Worm (Caenorhabditis elegans) whole organism, midembryonic: ENCODE data around the gene pap-3.

Experiments
- T22C8.4 ChIP-seq: fragments of 200-800 bp; sonication (Bioruptor generic); IDR thresholded peaks from 2 replicates; pipeline ENCODE4 v1.3.6; 2022; ENCODE audit warnings: missing genetic modification characterization, missing compliant biosample characterization
- cog-1 ChIP-seq: sonication (generic microtip); optimal IDR thresholded peaks from 2 replicates; lab custom pipeline; 2016; ENCODE audit warnings: missing genetic modification characterization, missing compliant biosample characterization
- flt-1 ChIP-seq: fragments of 200-800 bp; sonication (Bioruptor generic); IDR thresholded peaks from 2 replicates; pipeline ENCODE4 v1.3.6; 2022; ENCODE audit warnings: missing genetic modification characterization, missing compliant biosample characterization
- klf-2 ChIP-seq: fragments of 200-800 bp; sonication (Bioruptor generic); conservative IDR thresholded peaks from 2 replicates; pipeline ENCODE4 v1.3.6; 2022; ENCODE audit warnings: missing genetic modification reagents, missing genetic modification characterization, missing compliant biosample characterization
- med-1 ChIP-seq: sonication (generic microtip); optimal IDR thresholded peaks from 2 replicates; lab custom pipeline; 2017; ENCODE audit warnings: missing genetic modification characterization, mild to moderate bottlenecking, missing compliant biosample characterization, antibody characterized with exemption, missing genetic modification reagents; ENCODE audit not compliant: insufficient read depth
- ref-1 ChIP-seq: fragments of 200-800 bp; sonication (Bioruptor generic); conservative IDR thresholded peaks from 2 replicates; pipeline ENCODE4 v1.3.6; 2022; ENCODE audit warnings: missing genetic modification reagents, missing genetic modification characterization, missing compliant biosample characterization
- tab-1 ChIP-seq: fragments of 200-800 bp; sonication (Bioruptor generic); IDR thresholded peaks from 2 replicates; pipeline ENCODE4 v1.3.6; 2022; ENCODE audit warnings: missing genetic modification characterization, missing compliant biosample characterization
- ztf-23 ChIP-seq: fragments of 200-800 bp; sonication (Bioruptor generic); IDR thresholded peaks from 2 replicates; pipeline ENCODE4 v1.3.6; 2022; ENCODE audit warnings: missing genetic modification reagents, missing genetic modification characterization, missing compliant biosample characterization
- ztf-29 ChIP-seq: fragments of 200-800 bp; sonication (Bioruptor generic); IDR thresholded peaks from 2 replicates; pipeline ENCODE4 v1.3.6; 2022; ENCODE audit warnings: missing genetic modification reagents, missing genetic modification characterization, missing compliant biosample characterization

The pap-3 gene

DNA sequence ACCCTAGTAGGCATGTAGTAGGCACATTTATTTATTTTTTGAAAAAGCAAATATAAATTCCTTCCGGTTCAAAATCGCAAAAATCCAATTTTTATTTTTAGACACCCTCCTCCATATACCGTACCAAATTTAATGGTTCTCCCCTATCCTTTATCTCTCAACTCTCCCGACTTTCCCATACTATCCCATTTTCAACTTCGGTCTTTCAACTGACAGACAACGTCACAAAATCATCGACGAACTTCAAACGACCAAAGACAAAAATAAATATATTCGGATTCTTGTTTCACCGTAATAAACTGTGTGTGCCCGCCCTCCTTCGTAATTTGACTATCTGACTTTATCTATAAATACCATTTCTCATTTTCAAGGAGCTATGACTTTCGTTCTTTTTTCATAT is 18.8 kb upstream of the pap-3 start, which contains the start of gene T27D12.6:
Gene T27D12.6, plus strand, starts transcription at position 301 of the 400 bp plus-strand sequence.
- no peak for TF ChIP-seq klf-2 (GFP tag; lab: Robert Waterston, UW)
- TF ChIP-seq tab-1 (GFP tag; lab: Robert Waterston, UW), result no peak
- TF ChIP-seq cog-1 (tag; lab: Kevin White, UChicago), result no peak
- no peak for TF ChIP-seq flt-1 (GFP tag; lab: Robert Waterston, UW)
- no peak for TF ChIP-seq ztf-29 (GFP tag; lab: Robert Waterston, UW)
- TF ChIP-seq T22C8.4 (GFP tag; lab: Robert Waterston, UW), result no peak
- TF ChIP-seq ztf-23 (GFP tag; lab: Robert Waterston, UW), result no peak
- TF ChIP-seq med-1 (GFP tag; lab: Kevin White, UChicago), result no peak
- no peak for TF ChIP-seq ref-1 (GFP tag; lab: Robert Waterston, UW)

- TF ChIP-seq flt-1 (GFP tag; lab: Robert Waterston, UW), result no peak
- TF ChIP-seq klf-2 (GFP tag; lab: Robert Waterston, UW), result no peak
- no peak for TF ChIP-seq T22C8.4 (GFP tag; lab: Robert Waterston, UW)
- TF ChIP-seq ztf-29 (GFP tag; lab: Robert Waterston, UW), result no peak
- no peak for TF ChIP-seq med-1 (GFP tag; lab: Kevin White, UChicago)
- TF ChIP-seq ztf-23 (GFP tag; lab: Robert Waterston, UW), result no peak
- TF ChIP-seq ref-1 (GFP tag; lab: Robert Waterston, UW), result no peak
- TF ChIP-seq cog-1 (tag; lab: Kevin White, UChicago), result no peak
- TF ChIP-seq tab-1 (GFP tag; lab: Robert Waterston, UW), result no peak
Observed at ce11 chrII:11832475-11832874, 16.1 kb upstream of the pap-3 start, which contains the start of gene clec-144. Gene clec-144, minus strand, starts transcription at chrII:11832575.

ce11 chrII:11830601-11831000 is 14.2 kb upstream of the pap-3 start:
- TF ChIP-seq ref-1 (GFP tag; lab: Robert Waterston, UW) (no peak), klf-2 (GFP tag; lab: Robert Waterston, UW) (no peak), med-1 (GFP tag; lab: Kevin White, UChicago) (no peak), ztf-29 (GFP tag; lab: Robert Waterston, UW) (no peak), ztf-23 (GFP tag; lab: Robert Waterston, UW) (no peak), cog-1 (tag; lab: Kevin White, UChicago) (no peak), T22C8.4 (GFP tag; lab: Robert Waterston, UW) (no peak), tab-1 (GFP tag; lab: Robert Waterston, UW) (no peak), flt-1 (GFP tag; lab: Robert Waterston, UW) (no peak)

- TF ChIP-seq klf-2 (GFP tag; lab: Robert Waterston, UW) (no peak), flt-1 (GFP tag; lab: Robert Waterston, UW) (no peak), med-1 (GFP tag; lab: Kevin White, UChicago) (no peak), ref-1 (GFP tag; lab: Robert Waterston, UW) (no peak), T22C8.4 (GFP tag; lab: Robert Waterston, UW) (no peak), cog-1 (tag; lab: Kevin White, UChicago) (no peak), tab-1 (GFP tag; lab: Robert Waterston, UW) (no peak), ztf-23 (GFP tag; lab: Robert Waterston, UW) (no peak), ztf-29 (GFP tag; lab: Robert Waterston, UW) (no peak)
Observed at ce11 chrII:11829920-11830319, 13.5 kb upstream of the pap-3 start, which contains the start of gene pes-5. Gene pes-5, minus strand, starts transcription at chrII:11830020.

DNA sequence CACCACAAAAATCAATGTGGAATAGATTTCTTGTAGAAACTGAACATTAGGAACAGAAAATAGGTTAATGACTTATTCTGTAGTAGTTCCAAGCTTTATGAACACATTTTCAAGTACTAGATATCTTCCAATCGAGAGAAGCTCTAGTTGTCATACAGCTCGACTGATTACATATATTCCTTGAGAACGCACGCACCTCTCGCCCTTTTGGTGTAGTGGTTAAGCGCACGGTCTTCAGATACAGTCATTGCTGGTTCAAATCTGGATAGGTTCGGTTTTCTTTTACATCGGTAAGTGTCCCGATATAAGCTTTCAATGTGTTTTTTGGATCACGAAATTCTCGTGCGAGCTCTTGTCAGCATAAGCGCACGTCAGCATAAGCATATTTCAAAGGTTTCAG is 8.3 kb upstream of the pap-3 start:
- 0 out of 2 replicates have a peak, but pooled peaks have one; percentile 35 for TF ChIP-seq ztf-23 (GFP tag; lab: Robert Waterston, UW)
- TF ChIP-seq tab-1 (GFP tag; lab: Robert Waterston, UW), result 0 out of 2 replicates have a peak, but pooled peaks have one; percentile 59
- TF ChIP-seq flt-1 (GFP tag; lab: Robert Waterston, UW), result 0 out of 2 replicates have a peak, but pooled peaks have one; percentile 53

DNA sequence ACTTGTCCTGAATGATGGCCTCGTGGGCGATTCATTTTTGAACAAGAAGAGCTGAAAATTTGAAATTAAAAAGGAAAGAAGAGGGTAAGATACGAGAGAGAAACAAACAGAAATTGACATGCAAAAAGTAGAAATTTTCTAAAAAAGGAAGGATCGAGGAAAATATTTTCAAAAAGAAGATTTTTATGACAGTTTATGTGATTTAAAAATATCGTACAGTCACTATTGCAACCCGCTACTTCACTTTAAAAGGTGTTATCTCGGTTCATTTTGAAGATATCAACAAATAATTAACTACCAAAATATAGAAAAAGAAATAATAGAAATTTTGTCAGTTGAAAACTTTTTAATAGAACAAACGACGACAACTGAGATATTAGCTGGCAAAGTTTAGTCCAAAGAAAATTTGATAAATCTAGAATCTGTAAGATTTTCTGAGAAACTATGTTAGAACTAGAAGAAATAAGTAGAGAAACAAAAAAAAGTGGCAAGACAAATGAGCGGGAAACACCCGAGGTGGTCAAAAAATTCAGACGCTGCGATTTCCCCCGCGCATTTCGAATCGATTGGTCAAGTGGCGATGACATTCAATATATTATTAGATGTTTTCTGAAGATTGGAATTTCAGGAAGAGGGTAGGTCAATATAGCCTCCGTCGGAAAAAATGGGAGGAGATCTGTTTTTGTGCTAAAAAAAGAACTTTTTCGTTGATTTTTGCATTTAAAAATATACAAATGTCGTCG is 7.4 kb upstream of the pap-3 start, which contains the start of gene Y6D1A.1:
Gene Y6D1A.1, minus strand, starts transcription at position 51 of the 743 bp plus-strand sequence.
- TF ChIP-seq ref-1 (GFP tag; lab: Robert Waterston, UW), result no peak
- TF ChIP-seq tab-1 (GFP tag; lab: Robert Waterston, UW), result no peak
- TF ChIP-seq med-1 (GFP tag; lab: Kevin White, UChicago), result no peak
- no peak for TF ChIP-seq klf-2 (GFP tag; lab: Robert Waterston, UW)
- no peak for TF ChIP-seq ztf-29 (GFP tag; lab: Robert Waterston, UW)
- TF ChIP-seq flt-1 (GFP tag; lab: Robert Waterston, UW), result no peak
- no peak for TF ChIP-seq T22C8.4 (GFP tag; lab: Robert Waterston, UW)
- TF ChIP-seq cog-1 (tag; lab: Kevin White, UChicago), result no peak
- no peak for TF ChIP-seq ztf-23 (GFP tag; lab: Robert Waterston, UW)

- TF ChIP-seq ref-1 (GFP tag; lab: Robert Waterston, UW) (no peak), T22C8.4 (GFP tag; lab: Robert Waterston, UW) (no peak), klf-2 (GFP tag; lab: Robert Waterston, UW) (no peak), ztf-23 (GFP tag; lab: Robert Waterston, UW) (no peak), flt-1 (GFP tag; lab: Robert Waterston, UW) (no peak), tab-1 (GFP tag; lab: Robert Waterston, UW) (no peak), cog-1 (tag; lab: Kevin White, UChicago) (no peak), med-1 (GFP tag; lab: Kevin White, UChicago) (no peak), ztf-29 (GFP tag; lab: Robert Waterston, UW) (no peak)
Observed at ce11 chrII:11819824-11820223, 3.4 kb upstream of the pap-3 start, which contains the start of gene Y6D1A.2. Gene Y6D1A.2, minus strand, starts transcription at chrII:11819924.

DNA sequence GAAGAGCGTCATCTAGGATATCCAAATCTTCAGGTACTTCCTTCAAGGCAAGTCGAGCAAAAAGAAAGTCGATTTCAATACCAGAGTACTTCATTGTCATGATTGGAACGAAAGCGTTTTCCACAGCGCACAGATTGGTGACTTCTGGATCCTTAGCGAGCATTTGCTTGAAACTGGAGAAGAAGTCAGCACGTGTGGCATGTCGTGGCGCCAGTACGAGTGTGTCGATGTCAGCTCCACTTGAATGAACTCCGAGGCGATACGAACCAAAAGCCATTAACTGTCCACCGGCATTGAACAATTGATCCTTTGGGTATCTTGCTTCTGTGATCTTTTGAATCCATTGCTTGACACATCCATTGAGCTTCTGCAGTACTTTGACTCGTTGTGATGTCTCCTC is 361 bp downstream of the pap-3 start:
- TF ChIP-seq ztf-29 (GFP tag; lab: Robert Waterston, UW), result no peak
- no peak for TF ChIP-seq med-1 (GFP tag; lab: Kevin White, UChicago)
- no peak for TF ChIP-seq ref-1 (GFP tag; lab: Robert Waterston, UW)
- no peak for TF ChIP-seq klf-2 (GFP tag; lab: Robert Waterston, UW)
- TF ChIP-seq ztf-23 (GFP tag; lab: Robert Waterston, UW), result no peak
- no peak for TF ChIP-seq cog-1 (tag; lab: Kevin White, UChicago)
- TF ChIP-seq T22C8.4 (GFP tag; lab: Robert Waterston, UW), result no peak
- no peak for TF ChIP-seq tab-1 (GFP tag; lab: Robert Waterston, UW)
- TF ChIP-seq flt-1 (GFP tag; lab: Robert Waterston, UW), result no peak
